Worm (Caenorhabditis elegans): ENCODE data around the gene bath-45.

DNA sequence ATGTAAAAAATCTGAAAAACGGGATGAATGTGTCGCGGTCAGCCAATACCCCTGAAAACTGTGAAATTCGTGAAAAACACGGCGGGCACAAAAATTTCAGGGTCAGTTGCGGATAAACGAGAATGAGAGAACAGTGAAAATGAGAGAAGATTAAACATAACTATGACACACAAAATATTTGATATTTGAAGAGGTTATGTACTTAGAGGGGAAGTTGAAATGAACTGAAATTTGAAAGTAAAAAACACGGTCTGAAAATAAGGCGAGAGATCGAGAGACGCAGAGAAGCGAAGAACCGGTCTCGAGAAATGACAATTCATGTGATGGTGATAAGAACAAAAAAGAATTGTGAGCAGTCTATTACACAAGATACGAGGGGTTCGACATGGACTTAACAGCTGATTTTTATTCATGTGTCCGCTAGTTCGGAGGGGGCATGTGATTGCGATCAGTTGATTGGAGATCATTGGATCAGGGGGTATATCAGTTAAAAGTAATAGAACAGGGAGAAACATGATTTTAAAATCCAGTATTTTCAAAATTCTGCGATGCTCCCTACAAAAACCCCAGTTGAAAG lies 43.0 kb downstream of the bath-45 start, which contains the start of gene moe-3:
- no peak for TF ChIP-seq hmbx-1 (tag; optimal IDR thresholded peaks at IDR 0.05)
- TF ChIP-seq ama-1 (optimal IDR thresholded peaks at IDR 0.05), result no peak
- TF ChIP-seq tbx-11 (GFP tag; IDR thresholded peaks at IDR 0.05), result no peak
- no peak for TF ChIP-seq tra-4 (tag; optimal IDR thresholded peaks at IDR 0.05)
